Fruit fly (Drosophila melanogaster): ENCODE results near the gene CG7208.

CG7208 gene

DNA sequence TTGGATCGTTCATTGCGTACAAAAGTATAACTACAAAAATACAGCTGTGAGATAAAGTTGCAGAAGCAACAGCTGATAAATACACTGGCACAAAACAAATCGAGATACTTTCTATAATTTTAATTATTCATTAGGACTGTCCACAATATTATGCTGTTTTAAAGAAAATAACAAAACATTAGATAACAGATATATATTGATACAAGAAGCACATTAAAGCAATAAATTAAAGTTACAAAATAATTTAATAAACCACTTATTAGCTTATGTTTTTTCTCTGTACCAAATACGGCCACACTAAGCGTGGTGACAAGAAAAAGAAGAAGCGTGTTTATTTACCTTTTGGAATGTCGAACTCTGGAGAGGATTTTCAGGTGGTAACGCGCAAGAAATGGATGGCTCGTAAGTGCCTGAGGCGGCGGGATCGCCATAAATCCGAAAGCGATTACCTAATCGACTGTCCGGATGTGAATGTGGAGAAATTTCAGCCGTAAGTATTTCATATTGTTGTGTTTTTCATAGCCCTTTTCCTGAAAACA is 34.8 kb upstream of the CG7208 start, which contains the start of the genes CG7988 and CG7183 (continued):
- TF ChIP-seq CG13894 (tag; optimal IDR thresholded peaks at IDR 0.05) (peak; percentile 95), CG9797 (GFP tag; optimal IDR thresholded peaks at IDR 0.05) (peak; percentile 89), sqz (GFP tag; optimal IDR thresholded peaks at IDR 0.05) (peak; percentile 90), MESR4 (GFP tag; optimal IDR thresholded peaks at IDR 0.05) (peak; percentile 56), crc (GFP tag; optimal IDR thresholded peaks at IDR 0.05) (peak; percentile 90), Fer1 (GFP tag; optimal IDR thresholded peaks at IDR 0.05) (peak; percentile 94), schlank (tag; optimal IDR thresholded peaks at IDR 0.05) (peak; percentile 85), Neu2 (GFP tag; optimal IDR thresholded peaks at IDR 0.05; ENCODE audit: borderline replicate concordance) (peak; percentile 66), CG13296 (GFP tag; optimal IDR thresholded peaks at IDR 0.05) (peak; percentile 94), seq (GFP tag; IDR thresholded peaks at IDR 0.05) (peak; percentile 96), CG3281 (GFP tag; optimal IDR thresholded peaks at IDR 0.05) (peak; percentile 91), CG4730 (GFP tag; IDR thresholded peaks at IDR 0.05) (peak; percentile 99), her (GFP tag; optimal IDR thresholded peaks at IDR 0.05) (peak; percentile 82), Sox102F (GFP tag; optimal IDR thresholded peaks at IDR 0.05) (peak; percentile 99), lov (optimal IDR thresholded peaks at IDR 0.05) (no peak), lov (GFP tag; IDR thresholded peaks at IDR 0.05) (peak; percentile 95), ro (GFP tag; IDR thresholded peaks at IDR 0.05) (peak; percentile 99), CG32772 (GFP tag; IDR thresholded peaks at IDR 0.05) (peak; percentile 99), btn (GFP tag; optimal IDR thresholded peaks at IDR 0.05) (peak; percentile 78), MBD-R2 (GFP tag; IDR thresholded peaks at IDR 0.05) (peak; percentile 99), tgo (GFP tag; IDR thresholded peaks at IDR 0.05) (peak; percentile 99), CG3995 (GFP tag; optimal IDR thresholded peaks at IDR 0.05) (peak; percentile 71), tap (tag; optimal IDR thresholded peaks at IDR 0.05) (peak; percentile 97), HLH3B (GFP tag; IDR thresholded peaks at IDR 0.05) (peak; percentile 99), CG32532 (GFP tag; IDR thresholded peaks at IDR 0.05) (peak; percentile 99), CG8478 (optimal IDR thresholded peaks at IDR 0.05) (no peak), CG4360 (GFP tag; IDR thresholded peaks at IDR 0.05) (peak; percentile 87), ase (GFP tag; IDR thresholded peaks at IDR 0.05) (peak; percentile 98), Sox100B (GFP tag; optimal IDR thresholded peaks at IDR 0.05) (peak; percentile 97), CG7745 (tag; optimal IDR thresholded peaks at IDR 0.05) (peak; percentile 90), unpg (GFP tag; optimal IDR thresholded peaks at IDR 0.05) (peak; percentile 99), ttk (GFP tag; IDR thresholded peaks at IDR 0.05) (peak; percentile 99), MTF-1 (GFP tag; optimal IDR thresholded peaks at IDR 0.05; ENCODE audit: borderline replicate concordance) (peak; percentile 84), ind (GFP tag; optimal IDR thresholded peaks at IDR 0.05) (peak; percentile 97), CG12769 (tag; optimal IDR thresholded peaks at IDR 0.05) (peak; percentile 96), tx (GFP tag; optimal IDR thresholded peaks at IDR 0.05) (peak; percentile 93), wor (GFP tag; IDR thresholded peaks at IDR 0.05) (peak; percentile 97), twi (tag; optimal IDR thresholded peaks at IDR 0.05) (peak; percentile 97), Deaf1 (tag; optimal IDR thresholded peaks at IDR 0.05) (peak; percentile 84), ara (GFP tag; IDR thresholded peaks at IDR 0.05) (peak; percentile 98), CG10209 (GFP tag; optimal IDR thresholded peaks at IDR 0.05) (peak; percentile 98), Camta (GFP tag; optimal IDR thresholded peaks at IDR 0.05) (peak; percentile 96), CG34422 (GFP tag; IDR thresholded peaks at IDR 0.05) (peak; percentile 99), CG43689 (GFP tag; IDR thresholded peaks at IDR 0.05) (peak; percentile 91), CG17385 (GFP tag; optimal IDR thresholded peaks at IDR 0.05) (peak; percentile 100), Mad (GFP tag; optimal IDR thresholded peaks at IDR 0.05) (peak; percentile 96), CG10979 (tag; optimal IDR thresholded peaks at IDR 0.05) (peak; percentile 98), Antp (GFP tag; optimal IDR thresholded peaks at IDR 0.05) (peak; percentile 88), CG6765 (GFP tag; optimal IDR thresholded peaks at IDR 0.05) (peak; percentile 87), caup (GFP tag; optimal IDR thresholded peaks at IDR 0.05; ENCODE audit: severe bottlenecking) (peak; percentile 93), CG34376 (GFP tag; optimal IDR thresholded peaks at IDR 0.05) (peak; percentile 88)
